Worm (Caenorhabditis elegans): ENCODE results near the gene F48F7.6.

F48F7.6 gene

ce11 chrX:14015808-14016207, 38.2 kb downstream of the F48F7.6 start (continued):
- TF ChIP-seq F52B5.7 (tag; optimal IDR thresholded peaks at IDR 0.05) (peak; percentile 76), lsy-27 (tag; optimal IDR thresholded peaks at IDR 0.05; ENCODE audit: borderline replicate concordance, insufficient read depth) (no peak), B0019.2 (GFP tag; conservative IDR thresholded peaks at IDR 0.05) (0 out of 2 replicates have a peak, but pooled peaks have one; percentile 23), sptf-2 (GFP tag; optimal IDR thresholded peaks at IDR 0.05) (no peak), ccch-3 (GFP tag; optimal IDR thresholded peaks at IDR 0.05) (no peak), mel-28 (tag; optimal IDR thresholded peaks at IDR 0.05; ENCODE audit: borderline replicate concordance) (peak; percentile 9), hlh-26 (GFP tag; conservative IDR thresholded peaks at IDR 0.05) (no peak), T26A5.8 (tag; optimal IDR thresholded peaks at IDR 0.05) (peak; percentile 10), B0336.3 (GFP tag; IDR thresholded peaks at IDR 0.05) (no peak; the same call in none of the 2 replicates), ceh-91 (GFP tag; IDR thresholded peaks at IDR 0.05) (no peak), snpc-1.3 (tag; optimal IDR thresholded peaks at IDR 0.05; ENCODE audit: insufficient read depth) (peak; percentile 84), K11D2.4 (GFP tag; IDR thresholded peaks at IDR 0.05) (peak; percentile 75), hmg-20 (GFP tag; IDR thresholded peaks at IDR 0.05) (peak; percentile 68; the same call in 1 of the 2 replicates), mxl-1 (tag; optimal IDR thresholded peaks at IDR 0.05) (peak; percentile 79), ztf-28 (GFP tag; IDR thresholded peaks at IDR 0.05) (peak; percentile 38; the same call in 1 of the 2 replicates), nhr-90 (tag; optimal IDR thresholded peaks at IDR 0.05) (peak; percentile 71), rec-8 (tag; optimal IDR thresholded peaks at IDR 0.05) (peak; percentile 70 to 85), tlf-1 (GFP tag; optimal IDR thresholded peaks at IDR 0.05) (peak; percentile 56), F57C9.4 (tag; optimal IDR thresholded peaks at IDR 0.05) (no peak), ztf-26 (tag; optimal IDR thresholded peaks at IDR 0.05) (peak; percentile 57), cebp-2 (GFP tag; IDR thresholded peaks at IDR 0.05) (0 out of 2 replicates have a peak, but pooled peaks have one; percentile 38), hsf-1 (GFP tag; IDR thresholded peaks at IDR 0.05) (peak; percentile 60; the same call in 1 of the 2 replicates), lir-1 (GFP tag; conservative IDR thresholded peaks at IDR 0.05) (peak; percentile 68), ztf-6 (GFP tag; IDR thresholded peaks at IDR 0.05) (peak; percentile 15; the same call in 1 of the 2 replicates), madf-8 (GFP tag; conservative IDR thresholded peaks at IDR 0.05) (no peak), snpc-4 (GFP tag; optimal IDR thresholded peaks at IDR 0.05) (peak; percentile 72), snpc-4 (tag; optimal IDR thresholded peaks at IDR 0.05) (peak in 3 of 4 experiments; percentile 63 to 85 (median 76)), ceh-27 (GFP tag; optimal IDR thresholded peaks at IDR 0.05) (peak; percentile 76), T07F8.4 (tag; optimal IDR thresholded peaks at IDR 0.05) (peak; percentile 76), ztf-3 (GFP tag; optimal IDR thresholded peaks at IDR 0.05) (peak; percentile 63), nhr-120 (GFP tag; IDR thresholded peaks at IDR 0.05) (no peak), atf-7 (tag; optimal IDR thresholded peaks at IDR 0.05) (peak; percentile 75), dox-1 (GFP tag; IDR thresholded peaks at IDR 0.05) (peak; percentile 81), ztf-22 (GFP tag; optimal IDR thresholded peaks at IDR 0.05) (no peak), nfyb-1 (GFP tag; IDR thresholded peaks at IDR 0.05) (peak; percentile 84), rpc-1 (optimal IDR thresholded peaks at IDR 0.05) (peak; percentile 96), rpc-1 (tag; optimal IDR thresholded peaks at IDR 0.05) (peak; percentile 95), nhr-27 (tag; optimal IDR thresholded peaks at IDR 0.05) (no peak), ceh-79 (tag; optimal IDR thresholded peaks at IDR 0.05) (peak; percentile 51), ztf-18 (tag; optimal IDR thresholded peaks at IDR 0.05) (peak; percentile 54), ztf-25 (GFP tag; IDR thresholded peaks at IDR 0.05) (peak; percentile 83; the same call in 1 of the 2 replicates), Y56A3A.18 (GFP tag; IDR thresholded peaks at IDR 0.05) (0 out of 2 replicates have a peak, but pooled peaks have one; percentile 60), F37B4.10 (GFP tag; IDR thresholded peaks at IDR 0.05) (no peak), attf-6 (GFP tag; IDR thresholded peaks at IDR 0.05) (0 out of 2 replicates have a peak, but pooled peaks have one; percentile 48), let-607 (tag; optimal IDR thresholded peaks at IDR 0.05) (peak; percentile 51 to 74), egl-44 (GFP tag; IDR thresholded peaks at IDR 0.05) (peak; percentile 73), K12H6.12 (tag; optimal IDR thresholded peaks at IDR 0.05) (peak; percentile 45), sdz-38 (tag; optimal IDR thresholded peaks at IDR 0.05) (no peak)
